Worm (Caenorhabditis elegans) whole organism, L4 larva: ENCODE data around the gene F35C8.5.

ENCODE experiments used
- F10B5.3 ChIP-seq: sonication (generic microtip); optimal IDR thresholded peaks from 2 replicates; lab custom pipeline; 2016; ENCODE audit warnings: mild to moderate bottlenecking, missing genetic modification characterization, missing compliant biosample characterization
- F37D6.2 ChIP-seq: sonication (generic microtip); optimal IDR thresholded peaks from 2 replicates; lab custom pipeline; 2016; ENCODE audit warnings: mild to moderate bottlenecking, missing genetic modification characterization, missing compliant biosample characterization
- Y105C5A.15 ChIP-seq: fragments of 200-800 bp; sonication (Bioruptor generic); IDR thresholded peaks from 2 replicates; pipeline ENCODE4 v1.3.6; 2022; ENCODE audit warnings: missing genetic modification characterization, missing compliant biosample characterization
- Y5F2A.4 ChIP-seq: fragments of 200-800 bp; sonication (Bioruptor generic); optimal IDR thresholded peaks from 2 replicates; lab custom pipeline; 2018; ENCODE audit warnings: mild to moderate bottlenecking, missing genetic modification characterization, missing compliant biosample characterization
- ZK546.5 ChIP-seq, 2 experiments: sonication (generic microtip); optimal IDR thresholded peaks; 2 replicates each; lab custom pipeline; 2017; ENCODE audit warnings: missing biosample characterization in 2 of 2, missing genetic modification characterization in 2 of 2
- aha-1 ChIP-seq: fragments of 150-350 bp; peaks from one replicate; lab custom pipeline; 2014; ENCODE audit warnings: missing biosample characterization, missing genetic modification characterization
- arid-1 ChIP-seq: fragments of 200-800 bp; sonication (Bioruptor generic); conservative IDR thresholded peaks from 2 replicates; pipeline ENCODE4 v1.3.6; 2022; ENCODE audit warnings: missing genetic modification reagents, missing genetic modification characterization, missing compliant biosample characterization
- ceh-20 ChIP-seq: fragments of 200-800 bp; sonication (Bioruptor generic); IDR thresholded peaks from 2 replicates; pipeline ENCODE4 v1.3.6; 2022; ENCODE audit warnings: missing genetic modification reagents, missing genetic modification characterization, missing compliant biosample characterization
- ceh-28 ChIP-seq: fragments of 150-350 bp; optimal IDR thresholded peaks from 2 replicates; lab custom pipeline; 2014; ENCODE audit warnings: missing biosample characterization, missing genetic modification reagents, missing genetic modification characterization
- ceh-32 ChIP-seq: sonication (generic microtip); optimal IDR thresholded peaks from 2 replicates; lab custom pipeline; 2016; ENCODE audit warnings: mild to moderate bottlenecking, missing genetic modification characterization, missing compliant biosample characterization; ENCODE audit not compliant: poor library complexity
- ceh-44 ChIP-seq: fragments of 200-800 bp; sonication (Bioruptor generic); IDR thresholded peaks from 2 replicates; pipeline ENCODE4 v1.3.6; 2022; ENCODE audit warnings: missing genetic modification reagents, missing genetic modification characterization, missing compliant biosample characterization
- ctbp-1 ChIP-seq: fragments of 200-800 bp; sonication (Bioruptor generic); IDR thresholded peaks from 2 replicates; pipeline ENCODE4 v1.3.6; 2022; ENCODE audit warnings: missing genetic modification reagents, missing genetic modification characterization, missing compliant biosample characterization
- daf-16 ChIP-seq, 3 experiments: sonication (generic microtip); optimal IDR thresholded peaks; 2 replicates each; lab custom pipeline; 2016 to 2017; ENCODE audit warnings: missing genetic modification characterization in 3 of 3, missing genetic modification reagents in 3 of 3, mild to moderate bottlenecking in 2 of 3, missing compliant biosample characterization in 2 of 3, missing biosample characterization in 1 of 3, moderate library complexity in 1 of 3
- daf-19 ChIP-seq: fragments of 200-800 bp; sonication (Bioruptor generic); conservative IDR thresholded peaks from 2 replicates; pipeline ENCODE4 v1.3.6; 2022; ENCODE audit warnings: missing genetic modification characterization, missing compliant biosample characterization
- dmd-6 ChIP-seq: fragments of 200-800 bp; sonication (Bioruptor generic); IDR thresholded peaks from 2 replicates; pipeline ENCODE4 v1.3.6; 2022; ENCODE audit warnings: missing genetic modification reagents, missing genetic modification characterization, missing compliant biosample characterization
- dmd-9 ChIP-seq: fragments of 200-800 bp; sonication (Bioruptor generic); IDR thresholded peaks from 2 replicates; pipeline ENCODE4 v1.3.6; 2022; ENCODE audit warnings: missing genetic modification reagents, missing genetic modification characterization, missing compliant biosample characterization
- dve-1 ChIP-seq: sonication (generic microtip); optimal IDR thresholded peaks from 2 replicates; lab custom pipeline; 2017; ENCODE audit warnings: antibody characterized with exemption, mild to moderate bottlenecking, missing genetic modification characterization, missing compliant biosample characterization; ENCODE audit not compliant: insufficient read depth
- fkh-10 ChIP-seq: fragments of 150-350 bp; optimal IDR thresholded peaks from 2 replicates; lab custom pipeline; 2014; ENCODE audit warnings: missing biosample characterization, missing genetic modification reagents, missing genetic modification characterization
- hif-1 ChIP-seq, 2 experiments: sonication (generic microtip); optimal IDR thresholded peaks; 2 replicates each; lab custom pipeline; 2016 to 2017; ENCODE audit warnings: missing compliant biosample characterization in 2 of 2, missing genetic modification characterization in 2 of 2, missing genetic modification reagents in 2 of 2, missing genotype in 2 of 2, mild to moderate bottlenecking in 1 of 2
- hlh-11 ChIP-seq: fragments of 200-800 bp; sonication (Bioruptor generic); optimal IDR thresholded peaks from 2 replicates; lab custom pipeline; 2018; ENCODE audit warnings: mild to moderate bottlenecking, missing genetic modification characterization, missing compliant biosample characterization
- lim-7 ChIP-seq: fragments of 200-800 bp; sonication (Bioruptor generic); IDR thresholded peaks from 2 replicates; pipeline ENCODE4 v1.3.6; 2022; ENCODE audit warnings: missing genetic modification characterization, missing compliant biosample characterization
- lin-38 ChIP-seq: fragments of 200-800 bp; sonication (Bioruptor generic); IDR thresholded peaks from 2 replicates; pipeline ENCODE4 v1.3.6; 2022; ENCODE audit warnings: missing genetic modification reagents, missing genetic modification characterization, missing compliant biosample characterization
- lir-3 ChIP-seq: sonication (generic microtip); optimal IDR thresholded peaks from 2 replicates; lab custom pipeline; 2016; ENCODE audit warnings: mild to moderate bottlenecking, missing genetic modification characterization, missing compliant biosample characterization
- mdl-1 ChIP-seq, 2 experiments: fragments of 150-350 bp in 1 of 2; sonication (generic microtip) in 1 of 2; optimal IDR thresholded peaks; 2 replicates each; lab custom pipeline; 2014 to 2017; ENCODE audit warnings: missing biosample characterization in 2 of 2, missing genetic modification characterization in 2 of 2
- mdt-29 ChIP-seq: fragments of 200-800 bp; sonication (Bioruptor generic); IDR thresholded peaks from 2 replicates; pipeline ENCODE4 v1.3.6; 2022; ENCODE audit warnings: missing genetic modification reagents, missing genetic modification characterization, missing compliant biosample characterization
- mxl-3 ChIP-seq: fragments of 200-800 bp; sonication (Bioruptor generic); optimal IDR thresholded peaks from 2 replicates; lab custom pipeline; 2018; ENCODE audit warnings: mild to moderate bottlenecking, missing genetic modification characterization, missing compliant biosample characterization
- nhr-102 ChIP-seq: sonication (generic microtip); optimal IDR thresholded peaks from 2 replicates; lab custom pipeline; 2016; ENCODE audit warnings: mild to moderate bottlenecking, missing genetic modification characterization, moderate library complexity, missing compliant biosample characterization
- nhr-111 ChIP-seq: fragments of 200-800 bp; sonication (Bioruptor generic); optimal IDR thresholded peaks from 2 replicates; lab custom pipeline; 2018; ENCODE audit warnings: mild to moderate bottlenecking, missing genetic modification characterization, missing compliant biosample characterization
- nhr-237 ChIP-seq: sonication (generic microtip); optimal IDR thresholded peaks from 2 replicates; lab custom pipeline; 2017; ENCODE audit warnings: missing biosample characterization, missing genetic modification characterization
- nhr-28 ChIP-seq: fragments of 150-350 bp; optimal IDR thresholded peaks from 2 replicates; lab custom pipeline; 2014; ENCODE audit warnings: missing biosample characterization, missing genetic modification characterization
- nhr-41 ChIP-seq: fragments of 200-800 bp; sonication (Bioruptor generic); IDR thresholded peaks from 2 replicates; pipeline ENCODE4 v1.3.6; 2022; ENCODE audit warnings: missing genetic modification reagents, missing genetic modification characterization, missing compliant biosample characterization
- nhr-42 ChIP-seq: fragments of 200-800 bp; sonication (Bioruptor generic); IDR thresholded peaks from 2 replicates; pipeline ENCODE4 v1.3.6; 2022; ENCODE audit warnings: missing genetic modification characterization, missing compliant biosample characterization
- nhr-6 ChIP-seq: fragments of 150-350 bp; optimal IDR thresholded peaks from 2 replicates; lab custom pipeline; 2014; ENCODE audit warnings: missing biosample characterization, missing genetic modification characterization
- nhr-76 ChIP-seq: fragments of 150-350 bp; optimal IDR thresholded peaks from 2 replicates; lab custom pipeline; 2014; ENCODE audit warnings: missing biosample characterization, missing genetic modification characterization
- nhr-77 ChIP-seq: fragments of 150-350 bp; optimal IDR thresholded peaks from 2 replicates; lab custom pipeline; 2014; ENCODE audit warnings: missing biosample characterization, missing genetic modification characterization
- pha-4 ChIP-seq, 2 experiments: fragments of 150-350 bp in 1 of 2; fragments of 200-800 bp in 1 of 2; sonication (Bioruptor generic) in 1 of 2; IDR thresholded peaks in 1 of 2; optimal IDR thresholded peaks in 1 of 2; 2 replicates each; pipeline versions ENCODE4 v1.3.6 to Lab custom; 2014 to 2022; ENCODE audit warnings: missing genetic modification characterization in 2 of 2, missing genetic modification reagents in 2 of 2, missing biosample characterization in 1 of 2, missing compliant biosample characterization in 1 of 2
- php-3 ChIP-seq: fragments of 200-800 bp; sonication (Bioruptor generic); IDR thresholded peaks from 2 replicates; pipeline ENCODE4 v1.3.6; 2022; ENCODE audit warnings: missing genetic modification reagents, missing genetic modification characterization, missing compliant biosample characterization
- pqm-1 ChIP-seq: sonication (generic microtip); optimal IDR thresholded peaks from 2 replicates; lab custom pipeline; 2017; ENCODE audit warnings: missing biosample characterization, missing genetic modification characterization
- rbr-2 ChIP-seq: sonication (generic microtip); optimal IDR thresholded peaks from 2 replicates; lab custom pipeline; 2016; ENCODE audit warnings: missing genotype, missing genetic modification characterization, missing compliant biosample characterization
- skn-1 ChIP-seq: fragments of 150-350 bp; optimal IDR thresholded peaks from 2 replicates; lab custom pipeline; 2014; ENCODE audit warnings: missing biosample characterization, missing genetic modification characterization
- spr-3 ChIP-seq: fragments of 200-800 bp; sonication (Bioruptor generic); optimal IDR thresholded peaks from 2 replicates; lab custom pipeline; 2018; ENCODE audit warnings: mild to moderate bottlenecking, missing genetic modification characterization, missing compliant biosample characterization
- tag-97 ChIP-seq: fragments of 200-800 bp; sonication (Bioruptor generic); IDR thresholded peaks from 2 replicates; pipeline ENCODE4 v1.3.6; 2022; ENCODE audit warnings: missing genetic modification characterization, missing compliant biosample characterization
- tra-1 ChIP-seq: fragments of 200-800 bp; sonication (Bioruptor generic); IDR thresholded peaks from 2 replicates; pipeline ENCODE4 v1.3.6; 2022; ENCODE audit warnings: missing genetic modification reagents, missing genetic modification characterization, missing compliant biosample characterization
- unc-62 ChIP-seq, 3 experiments: fragments of 150-350 bp in 1 of 3; sonication (generic microtip); optimal IDR thresholded peaks in 2 of 3; peaks in 1 of 3; 1 replicate in 1 of 3; 2 replicates in 2 of 3; lab custom pipeline; 2014 to 2017; ENCODE audit warnings: missing biosample characterization in 3 of 3, missing genetic modification characterization in 3 of 3, missing genetic modification reagents in 3 of 3, missing genotype in 1 of 3
- zag-1 ChIP-seq: fragments of 150-350 bp; optimal IDR thresholded peaks from 2 replicates; lab custom pipeline; 2014; ENCODE audit warnings: missing biosample characterization, missing genetic modification characterization
- zfp-2 ChIP-seq: sonication (generic microtip); optimal IDR thresholded peaks from 2 replicates; lab custom pipeline; 2016; ENCODE audit warnings: mild to moderate bottlenecking, missing genetic modification characterization, missing compliant biosample characterization
- zfp-3 ChIP-seq: fragments of 200-800 bp; sonication (Bioruptor generic); conservative IDR thresholded peaks from 2 replicates; pipeline ENCODE4 v1.3.6; 2022; ENCODE audit warnings: missing genetic modification reagents, missing genetic modification characterization, missing compliant biosample characterization
- zip-11 ChIP-seq: fragments of 200-800 bp; sonication (Bioruptor generic); IDR thresholded peaks from 2 replicates; pipeline ENCODE4 v1.3.6; 2022; ENCODE audit warnings: missing genetic modification characterization, missing compliant biosample characterization
- ztf-11 ChIP-seq: fragments of 150-350 bp; optimal IDR thresholded peaks from 2 replicates; lab custom pipeline; 2014; ENCODE audit warnings: missing biosample characterization, missing genetic modification characterization

F35C8.5 gene

ce11 chrX:5365437-5365836, at the start of gene F35C8.5:
F35C8.5 (plus strand) TSS chrX:5365813.
- TF ChIP-seq fkh-10 (GFP tag; lab: Kevin White, UChicago) (no peak), ZK546.5 (tag; optimal IDR thresholded peaks at IDR 0.05; lab: Kevin White, UChicago) (no peak), nhr-76 (tag; lab: Kevin White, UChicago) (no peak), nhr-6 (tag; lab: Kevin White, UChicago) (no peak), lir-3 (tag; lab: Kevin White, UChicago) (no peak), dve-1 (peak; percentile 35), rbr-2 (tag; lab: Kevin White, UChicago) (no peak), dmd-6 (GFP tag; lab: Robert Waterston, UW) (0 out of 2 replicates have a peak, but pooled peaks have one; percentile 6), F10B5.3 (tag; lab: Kevin White, UChicago) (no peak), nhr-77 (tag; lab: Kevin White, UChicago) (peak; percentile 34), nhr-28 (tag; lab: Kevin White, UChicago) (peak; percentile 52), hif-1 (tag; optimal IDR thresholded peaks at IDR 0.05; lab: Kevin White, UChicago) (no peak), hlh-11 (tag; lab: Kevin White, UChicago) (no peak), php-3 (GFP tag; lab: Robert Waterston, UW) (0 out of 2 replicates have a peak, but pooled peaks have one; percentile 44), daf-16 (GFP tag; optimal IDR thresholded peaks at IDR 0.05; lab: Kevin White, UChicago) (no peak), daf-16 (tag; optimal IDR thresholded peaks at IDR 0.05; lab: Kevin White, UChicago) (peak; percentile 76), F37D6.2 (no peak), mdl-1 (tag; optimal IDR thresholded peaks at IDR 0.05; lab: Kevin White, UChicago) (no peak), skn-1 (tag; lab: Kevin White, UChicago) (no peak), lim-7 (GFP tag; lab: Robert Waterston, UW) (no peak), ceh-44 (no peak), mxl-3 (GFP tag; lab: Kevin White, UChicago) (no peak), nhr-102 (tag; lab: Kevin White, UChicago) (no peak), spr-3 (GFP tag; lab: Kevin White, UChicago) (no peak), daf-19 (GFP tag; lab: Robert Waterston, UW) (no peak), ctbp-1 (GFP tag; lab: Robert Waterston, UW) (no peak), nhr-41 (GFP tag; lab: Robert Waterston, UW) (no peak), ceh-28 (tag; lab: Kevin White, UChicago) (no peak), zip-11 (GFP tag; lab: Robert Waterston, UW) (no peak), nhr-237 (tag; lab: Kevin White, UChicago) (no peak), nhr-42 (no peak), tra-1 (GFP tag; lab: Robert Waterston, UW) (no peak), mdt-29 (GFP tag; lab: Robert Waterston, UW) (no peak), unc-62 (GFP tag; optimal IDR thresholded peaks at IDR 0.05 in 1 of 2; lab: Kevin White, UChicago) (no peak), unc-62 (tag; optimal IDR thresholded peaks at IDR 0.05; lab: Kevin White, UChicago) (no peak), Y105C5A.15 (GFP tag; lab: Robert Waterston, UW) (no peak), ceh-20 (GFP tag; lab: Robert Waterston, UW) (no peak), tag-97 (GFP tag; lab: Robert Waterston, UW) (no peak), aha-1 (tag; lab: Kevin White, UChicago) (no peak), nhr-111 (no peak), zfp-2 (no peak), ceh-32 (tag; lab: Kevin White, UChicago) (no peak), pqm-1 (tag; lab: Kevin White, UChicago) (peak; percentile 53), ztf-11 (no peak), lin-38 (GFP tag; lab: Robert Waterston, UW) (no peak), arid-1 (no peak), zfp-3 (GFP tag; lab: Robert Waterston, UW) (no peak), Y5F2A.4 (no peak), zag-1 (tag; lab: Kevin White, UChicago) (no peak), dmd-9 (GFP tag; lab: Robert Waterston, UW) (no peak), pha-4 (GFP tag; IDR thresholded peaks at IDR 0.05; lab: Robert Waterston, UW) (no peak), pha-4 (tag; optimal IDR thresholded peaks at IDR 0.05; lab: Kevin White, UChicago) (no peak)
- TF ChIP-seq, all 104 proteins: peak for 7
